Worm (Caenorhabditis elegans) whole organism, L4 larva: ENCODE data around the gene K09G1.1.

Experiments used
- T20F7.1 ChIP-seq: fragments of 200-800 bp; sonication (Bioruptor generic); optimal IDR thresholded peaks from 2 replicates; lab custom pipeline; 2018; ENCODE audit warnings: mild to moderate bottlenecking, missing genetic modification characterization, missing compliant biosample characterization
- Y75B8A.6 ChIP-seq: fragments of 200-800 bp; sonication (Bioruptor generic); IDR thresholded peaks from 2 replicates; pipeline ENCODE4 v1.3.6; 2022; ENCODE audit warnings: missing genetic modification reagents, missing genetic modification characterization, missing compliant biosample characterization
- arid-1 ChIP-seq: fragments of 200-800 bp; sonication (Bioruptor generic); conservative IDR thresholded peaks from 2 replicates; pipeline ENCODE4 v1.3.6; 2022; ENCODE audit warnings: missing genetic modification reagents, missing genetic modification characterization, missing compliant biosample characterization
- mep-1 ChIP-seq: fragments of 150-350 bp; sonication (generic microtip); optimal IDR thresholded peaks from 3 replicates; lab custom pipeline; 2014; ENCODE audit warnings: missing biosample characterization, missing genetic modification characterization
- nhr-10 ChIP-seq: fragments of 150-350 bp; optimal IDR thresholded peaks from 2 replicates; lab custom pipeline; 2014; ENCODE audit warnings: missing biosample characterization, missing genetic modification characterization

- TF ChIP-seq arid-1, result no peak
- no peak for TF ChIP-seq Y75B8A.6 (GFP tag; lab: Robert Waterston, UW)
- TF ChIP-seq mep-1 (tag; lab: Kevin White, UChicago), result no peak
- TF ChIP-seq T20F7.1, result no peak
- no peak for TF ChIP-seq nhr-10 (tag; lab: Kevin White, UChicago)
Measured at ce11 chrV:9628603-9629002, 45.3 kb downstream of the K09G1.1 start.
